Worm (Caenorhabditis elegans): ENCODE measurements around the gene F10D7.10.

The F10D7.10 gene

DNA sequence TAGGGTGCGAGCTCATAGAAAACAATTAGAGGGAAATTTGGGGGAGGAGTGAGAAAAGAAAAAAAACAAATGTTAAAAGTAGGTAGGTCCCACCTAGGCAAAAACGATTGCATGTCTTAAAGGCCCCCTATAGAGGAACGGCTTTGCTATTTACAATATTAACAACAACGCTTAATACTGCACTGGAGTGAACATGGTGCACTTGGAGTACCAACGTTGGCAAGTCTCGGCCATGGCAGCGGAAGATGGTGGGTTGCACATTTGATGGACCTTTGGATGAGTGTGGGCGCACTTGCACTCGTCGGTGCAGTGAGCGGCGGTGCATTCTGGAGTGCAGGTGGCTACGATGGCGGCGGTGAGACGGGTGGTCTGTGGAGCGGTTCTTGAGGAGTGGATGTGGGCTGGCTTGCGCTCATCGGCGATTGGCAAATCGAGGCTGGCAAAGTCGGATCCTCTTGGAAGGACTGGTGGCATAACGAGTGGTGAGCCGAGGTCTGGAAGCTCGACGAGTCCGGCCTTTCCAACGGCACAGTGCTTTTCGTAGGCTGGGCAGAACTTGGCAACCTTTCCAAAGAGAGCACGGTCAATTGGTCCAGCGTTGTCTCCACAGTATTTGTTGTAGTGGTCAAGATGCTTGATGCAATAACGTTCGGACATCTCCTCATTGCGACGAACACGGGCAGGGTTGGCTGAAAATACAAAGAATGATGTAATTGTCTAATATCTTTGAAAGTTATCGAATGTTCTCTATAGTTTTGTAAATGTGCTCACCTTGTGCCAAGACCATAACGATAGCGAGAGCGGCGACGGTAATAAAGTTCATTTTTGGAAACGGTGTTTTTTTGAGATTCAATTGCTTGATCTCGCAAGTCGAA, 41.2 kb upstream of the F10D7.10 start (continued):
- TF ChIP-seq lir-3 (tag; optimal IDR thresholded peaks at IDR 0.05; ENCODE audit: poor library complexity) (no peak), unc-130 (tag; optimal IDR thresholded peaks at IDR 0.05) (no peak), unc-30 (tag; optimal IDR thresholded peaks at IDR 0.05) (no peak), dpl-1 (GFP tag; optimal IDR thresholded peaks at IDR 0.05) (no peak), fkh-8 (tag; optimal IDR thresholded peaks at IDR 0.05) (no peak), zag-1 (tag; optimal IDR thresholded peaks at IDR 0.05) (no peak), tlp-1 (tag; optimal IDR thresholded peaks at IDR 0.05) (no peak), egl-13 (tag; optimal IDR thresholded peaks at IDR 0.05) (no peak), hpl-2 (GFP tag; optimal IDR thresholded peaks at IDR 0.05) (peak; percentile 35), ceh-82 (tag; optimal IDR thresholded peaks at IDR 0.05) (no peak), ztf-4 (tag; optimal IDR thresholded peaks at IDR 0.05) (peak; percentile 6), nhr-19 (GFP tag; conservative IDR thresholded peaks at IDR 0.05) (no peak), elt-2 (tag; optimal IDR thresholded peaks at IDR 0.05) (no peak), mep-1 (tag; optimal IDR thresholded peaks at IDR 0.05) (no peak), sup-37 (GFP tag; optimal IDR thresholded peaks at IDR 0.05) (no peak), snpc-4 (tag; optimal IDR thresholded peaks at IDR 0.05) (no peak)

DNA sequence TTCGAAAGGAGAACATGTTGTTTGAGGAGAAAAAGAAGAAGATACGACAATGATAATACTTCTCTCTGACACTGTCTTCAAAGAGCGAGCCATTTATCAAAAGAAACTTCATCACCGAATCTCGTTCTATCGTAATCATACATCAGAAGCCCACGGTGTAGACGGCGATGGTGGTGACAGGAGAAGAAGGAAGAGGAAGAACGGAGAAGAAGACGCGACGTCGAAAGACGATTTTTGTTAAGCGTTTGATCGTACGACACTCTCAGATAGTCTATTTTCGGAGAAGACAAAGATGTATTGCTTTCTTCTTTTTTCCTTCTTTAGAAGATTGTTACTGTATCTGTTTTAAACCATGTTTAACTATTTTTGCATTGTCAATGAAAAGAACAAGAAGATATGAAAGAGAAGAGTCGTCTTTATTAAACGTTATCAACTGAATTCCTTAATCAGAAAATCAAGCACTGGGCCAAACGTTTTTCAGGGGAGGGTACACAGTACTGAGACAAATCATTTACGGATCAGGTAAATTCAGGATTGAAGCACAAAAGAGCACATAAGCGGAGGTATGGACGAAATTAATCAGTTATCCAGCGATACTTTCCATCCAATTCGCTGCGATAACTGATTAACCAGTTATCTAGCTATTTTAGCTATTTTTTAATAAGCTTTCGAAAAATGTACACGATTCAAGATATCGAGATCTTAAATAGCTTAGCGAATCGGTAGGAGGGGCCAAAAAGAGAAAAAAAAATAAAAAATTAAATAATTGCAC, 40.4 kb upstream of the F10D7.10 start:
- 0 out of 2 replicates have a peak, but pooled peaks have one; percentile 7 for TF ChIP-seq ets-5 (GFP tag; IDR thresholded peaks at IDR 0.05)
- no peak for TF ChIP-seq tlp-1 (tag; optimal IDR thresholded peaks at IDR 0.05)
- peak; percentile 37; the same call in 1 of the 2 replicates for TF ChIP-seq nhr-19 (GFP tag; conservative IDR thresholded peaks at IDR 0.05)
- peak; percentile 22 for TF ChIP-seq lin-13 (GFP tag; optimal IDR thresholded peaks at IDR 0.05)
- TF ChIP-seq fos-1 (tag; optimal IDR thresholded peaks at IDR 0.05), result peak; percentile 48
- TF ChIP-seq lin-14 (GFP tag; optimal IDR thresholded peaks at IDR 0.05), result peak; percentile 45
- no peak for TF ChIP-seq vab-15 (tag; optimal IDR thresholded peaks at IDR 0.05)
- no peak for TF ChIP-seq alr-1 (tag; optimal IDR thresholded peaks at IDR 0.05; ENCODE audit: borderline replicate concordance)
- TF ChIP-seq snpc-4 (tag; optimal IDR thresholded peaks at IDR 0.05), result no peak
- TF ChIP-seq elt-3 (tag; optimal IDR thresholded peaks at IDR 0.05), result peak in 3 of 6 experiments; percentile 2 to 80 (median 70)
- TF ChIP-seq nhr-71 (tag; optimal IDR thresholded peaks at IDR 0.05), result peak; percentile 77
- peak in 1 of 2 experiments; percentile 42 for TF ChIP-seq mdl-1 (tag; optimal IDR thresholded peaks at IDR 0.05)
- TF ChIP-seq hpl-2 (GFP tag; optimal IDR thresholded peaks at IDR 0.05), result peak; percentile 42
- TF ChIP-seq lin-35 (GFP tag; optimal IDR thresholded peaks at IDR 0.05), result peak in 1 of 2 experiments; percentile 47
- TF ChIP-seq sox-4 (tag; optimal IDR thresholded peaks at IDR 0.05), result no peak
- TF ChIP-seq blmp-1 (tag; optimal IDR thresholded peaks at IDR 0.05), result peak; percentile 73
- peak; percentile 73 for TF ChIP-seq ama-1 (optimal IDR thresholded peaks at IDR 0.05)
- no peak for TF ChIP-seq ztf-11 (tag; optimal IDR thresholded peaks at IDR 0.05)
- peak; percentile 27 for TF ChIP-seq irx-1 (tag; optimal IDR thresholded peaks at IDR 0.05)
- TF ChIP-seq aha-1 (tag; optimal IDR thresholded peaks at IDR 0.05), result no peak
- peak in 1 of 2 experiments; percentile 71 for TF ChIP-seq lsy-2 (tag; optimal IDR thresholded peaks at IDR 0.05)
- peak; percentile 10 for TF ChIP-seq C16A3.4 (tag; optimal IDR thresholded peaks at IDR 0.05)
- peak; percentile 91 for TF ChIP-seq nhr-85 (tag)
- TF ChIP-seq aly-2 (tag; optimal IDR thresholded peaks at IDR 0.05), result peak; percentile 59
- no peak for TF ChIP-seq efl-1 (optimal IDR thresholded peaks at IDR 0.05)
- peak in 1 of 2 experiments; percentile 85 for TF ChIP-seq efl-1 (GFP tag; optimal IDR thresholded peaks at IDR 0.05 in 1 of 2)
- peak; percentile 21 for TF ChIP-seq mep-1 (tag; optimal IDR thresholded peaks at IDR 0.05)
- no peak for TF ChIP-seq elt-2 (tag; optimal IDR thresholded peaks at IDR 0.05)
- no peak for TF ChIP-seq pqm-1 (tag; optimal IDR thresholded peaks at IDR 0.05)
- peak; percentile 83 for TF ChIP-seq nhr-90 (tag; optimal IDR thresholded peaks at IDR 0.05; ENCODE audit: poor library complexity)
- TF ChIP-seq tbx-2 (tag; optimal IDR thresholded peaks at IDR 0.05), result peak; percentile 13
- no peak for TF ChIP-seq egl-13 (tag; optimal IDR thresholded peaks at IDR 0.05)
- TF ChIP-seq ztf-4 (tag; optimal IDR thresholded peaks at IDR 0.05), result peak; percentile 94
- peak; percentile 26 for TF ChIP-seq jun-1 (tag; optimal IDR thresholded peaks at IDR 0.05)
- TF ChIP-seq sup-37 (GFP tag; optimal IDR thresholded peaks at IDR 0.05), result no peak
- TF ChIP-seq nhr-28 (tag; optimal IDR thresholded peaks at IDR 0.05), result no peak
- TF ChIP-seq nhr-47 (tag; optimal IDR thresholded peaks at IDR 0.05), result peak; percentile 28
- peak; percentile 36 for TF ChIP-seq nhr-20 (tag; optimal IDR thresholded peaks at IDR 0.05)
- TF ChIP-seq snu-23 (GFP tag; optimal IDR thresholded peaks at IDR 0.05), result peak; percentile 54

Data from whole organism, L1 larva.